Worm (Caenorhabditis elegans) whole organism, L1 larva: ENCODE results near the gene K04A8.20.

ENCODE experiments used
- elt-2 ChIP-seq: sonication (generic microtip); optimal IDR thresholded peaks from 2 replicates; lab custom pipeline; 2016; ENCODE audit warnings: missing genetic modification characterization, mild to moderate bottlenecking, inconsistent platforms, missing compliant biosample characterization, missing genetic modification reagents
- nhr-90 ChIP-seq: sonication (generic microtip); optimal IDR thresholded peaks from 2 replicates; lab custom pipeline; 2016; ENCODE audit warnings: mild to moderate bottlenecking, missing genetic modification characterization, missing compliant biosample characterization; ENCODE audit not compliant: poor library complexity

DNA sequence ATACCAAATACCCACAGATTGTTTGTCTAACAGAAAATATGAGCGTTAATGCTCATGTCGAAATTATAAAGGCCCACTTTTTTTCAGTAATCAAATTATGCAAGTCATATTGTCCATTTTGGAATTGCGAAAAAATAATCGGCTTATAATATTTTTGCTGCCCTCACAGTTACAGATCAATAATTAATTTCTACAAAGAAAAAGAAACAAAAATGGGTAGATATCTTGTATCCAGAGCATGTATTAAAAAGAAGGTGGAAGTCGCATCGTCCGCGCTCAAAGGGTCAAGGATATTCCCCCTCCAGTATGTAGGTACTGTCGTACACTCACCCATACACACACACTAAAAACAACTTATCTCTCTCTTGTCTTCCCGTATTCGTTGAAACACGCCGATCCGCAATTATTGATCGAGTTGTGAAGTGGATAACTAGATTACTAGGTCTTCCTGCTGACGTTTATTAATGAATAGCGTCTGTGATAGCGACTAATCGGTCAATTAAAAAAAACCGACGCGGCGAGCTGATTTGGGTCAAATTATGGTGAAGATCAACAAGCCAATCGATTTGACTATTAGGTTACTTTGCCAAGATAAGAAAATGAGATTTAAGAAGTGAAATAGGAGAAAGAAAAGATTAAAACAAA lies 35.3 kb upstream of the K04A8.20 start:
- TF ChIP-seq nhr-90 (tag; lab: Kevin White, UChicago) (no peak), elt-2 (tag; lab: Kevin White, UChicago) (no peak)
